Worm (Caenorhabditis elegans): ENCODE data around the gene C04H4.1.

DNA sequence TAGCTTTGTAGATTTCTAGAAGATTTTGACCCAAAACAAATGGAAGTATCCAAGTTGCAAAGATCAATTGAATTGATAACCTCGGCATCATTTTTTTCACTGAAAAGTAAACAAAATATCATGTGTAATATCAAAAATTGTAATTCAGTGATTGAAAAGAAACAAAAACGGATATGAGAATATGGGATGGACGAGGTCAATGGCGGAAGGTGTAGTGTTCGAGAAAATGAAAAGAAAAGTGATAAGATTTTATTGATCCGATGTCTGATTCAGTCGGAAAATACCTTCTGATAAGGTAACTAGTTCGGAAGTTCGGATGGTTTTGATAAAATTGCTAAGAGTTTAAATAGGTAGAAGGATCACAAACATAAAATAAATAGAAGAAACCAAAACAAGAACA, 20.6 kb upstream of the C04H4.1 start, which contains the start of gene ZK669.2:
- TF ChIP-seq fkh-10 (GFP tag; optimal IDR thresholded peaks at IDR 0.05) (no peak), K09A11.1 (tag; optimal IDR thresholded peaks at IDR 0.05; ENCODE audit: insufficient read depth) (no peak), pha-4 (tag; optimal IDR thresholded peaks at IDR 0.05) (no peak), ama-1 (optimal IDR thresholded peaks at IDR 0.05) (no peak), ceh-34 (tag; optimal IDR thresholded peaks at IDR 0.05) (no peak), lin-11 (tag; optimal IDR thresholded peaks at IDR 0.05) (no peak), lim-6 (tag; optimal IDR thresholded peaks at IDR 0.05) (no peak), ceh-14 (tag; optimal IDR thresholded peaks at IDR 0.05) (no peak), tbx-2 (tag; optimal IDR thresholded peaks at IDR 0.05) (no peak), ets-4 (tag; optimal IDR thresholded peaks at IDR 0.05) (no peak), nhr-11 (tag; optimal IDR thresholded peaks at IDR 0.05) (no peak), hlh-15 (tag; optimal IDR thresholded peaks at IDR 0.05) (no peak), ahr-1 (tag; optimal IDR thresholded peaks at IDR 0.05) (no peak)
